Worm (Caenorhabditis elegans) whole organism, young adult: Measurements from ENCODE around the gene F56C9.3.
A peak's percentile ranks its signal among the peaks of the same experiment; 100 is the strongest.

Experiments
- B0035.1 ChIP-seq: sonication (generic microtip); optimal IDR thresholded peaks from 2 replicates; lab custom pipeline; 2016; ENCODE audit warnings: missing genetic modification characterization, mild to moderate bottlenecking, missing compliant biosample characterization, missing genotype, missing genetic modification reagents
- C17E4.6 ChIP-seq: fragments of 200-800 bp; sonication (Bioruptor generic); IDR thresholded peaks from 2 replicates; pipeline ENCODE4 v1.3.6; 2022; ENCODE audit warnings: missing genetic modification reagents, missing genetic modification characterization, missing compliant biosample characterization
- F10E7.11 ChIP-seq: sonication (generic microtip); optimal IDR thresholded peaks from 2 replicates; lab custom pipeline; 2017; ENCODE audit warnings: mild to moderate bottlenecking, missing genetic modification characterization, moderate library complexity, missing compliant biosample characterization
- F22D6.2 ChIP-seq: sonication (generic microtip); optimal IDR thresholded peaks from 2 replicates; lab custom pipeline; 2016; ENCODE audit warnings: mild to moderate bottlenecking, missing genetic modification characterization, missing compliant biosample characterization
- F52B5.7 ChIP-seq: sonication (generic microtip); optimal IDR thresholded peaks from 2 replicates; lab custom pipeline; 2016; ENCODE audit warnings: mild to moderate bottlenecking, missing genetic modification characterization, missing compliant biosample characterization
- K11D2.4 ChIP-seq: fragments of 200-800 bp; sonication (Bioruptor generic); IDR thresholded peaks from 2 replicates; pipeline ENCODE4 v1.3.6; 2022; ENCODE audit warnings: missing genetic modification reagents, missing genetic modification characterization, missing compliant biosample characterization
- T07F8.4 ChIP-seq: sonication (generic microtip); optimal IDR thresholded peaks from 2 replicates; lab custom pipeline; 2016; ENCODE audit warnings: mild to moderate bottlenecking, missing genetic modification characterization, moderate library complexity, missing compliant biosample characterization
- Y79H2A.3 ChIP-seq: fragments of 200-800 bp; sonication (Bioruptor generic); conservative IDR thresholded peaks from 2 replicates; pipeline ENCODE4 v1.3.6; 2022; ENCODE audit warnings: missing genetic modification reagents, missing genetic modification characterization, missing compliant biosample characterization
- ama-1 ChIP-seq, 3 experiments: fragments of 150-350 bp in 1 of 3; sonication (generic microtip) in 2 of 3; optimal IDR thresholded peaks; 2 replicates each; lab custom pipeline; 2014 to 2018; ENCODE audit warnings: missing biosample characterization in 2 of 3, missing genetic modification characterization in 2 of 3, missing genetic modification reagents in 2 of 3
- attf-3 ChIP-seq: fragments of 200-800 bp; sonication (Bioruptor generic); conservative IDR thresholded peaks from 2 replicates; pipeline ENCODE4 v1.3.6; 2022; ENCODE audit warnings: missing genetic modification reagents, missing genetic modification characterization, missing compliant biosample characterization
- attf-6 ChIP-seq: fragments of 200-800 bp; sonication (Bioruptor generic); IDR thresholded peaks from 2 replicates; pipeline ENCODE4 v1.3.6; 2022; ENCODE audit warnings: missing genetic modification reagents, missing genetic modification characterization, missing compliant biosample characterization
- cebp-1 ChIP-seq, 2 experiments: fragments of 200-800 bp in 1 of 2; sonication (Bioruptor generic) in 1 of 2; sonication (generic microtip) in 1 of 2; IDR thresholded peaks in 1 of 2; optimal IDR thresholded peaks in 1 of 2; 2 replicates each; pipeline versions ENCODE4 v1.3.6 to Lab custom; 2017 to 2022; ENCODE audit warnings: missing compliant biosample characterization in 2 of 2, missing genetic modification characterization in 2 of 2, mild to moderate bottlenecking in 1 of 2, missing genetic modification reagents in 1 of 2, moderate library complexity in 1 of 2
- ceh-58 ChIP-seq: fragments of 200-800 bp; sonication (Bioruptor generic); IDR thresholded peaks from 2 replicates; pipeline ENCODE4 v1.3.6; 2022; ENCODE audit warnings: missing genetic modification characterization, missing compliant biosample characterization
- ceh-79 ChIP-seq: sonication (generic microtip); optimal IDR thresholded peaks from 2 replicates; lab custom pipeline; 2017; ENCODE audit warnings: mild to moderate bottlenecking, missing genetic modification characterization, missing compliant biosample characterization
- chd-7 ChIP-seq: sonication (generic microtip); optimal IDR thresholded peaks from 2 replicates; lab custom pipeline; 2016; ENCODE audit warnings: mild to moderate bottlenecking, missing genetic modification characterization, moderate library complexity, missing compliant biosample characterization
- egl-18 ChIP-seq: fragments of 200-800 bp; sonication (Bioruptor generic); IDR thresholded peaks from 2 replicates; pipeline ENCODE4 v1.3.6; 2022; ENCODE audit warnings: missing genetic modification reagents, missing genetic modification characterization, missing compliant biosample characterization
- gei-17 ChIP-seq: fragments of 200-800 bp; sonication (Bioruptor generic); optimal IDR thresholded peaks from 2 replicates; lab custom pipeline; 2018; ENCODE audit warnings: mild to moderate bottlenecking, missing genetic modification characterization, missing compliant biosample characterization
- him-1 ChIP-seq: sonication (generic microtip); optimal IDR thresholded peaks from 2 replicates; lab custom pipeline; 2016; ENCODE audit warnings: missing genotype, missing genetic modification reagents, missing genetic modification characterization, missing compliant biosample characterization
- hmg-1.2 ChIP-seq: fragments of 200-800 bp; sonication (Bioruptor generic); IDR thresholded peaks from 2 replicates; pipeline ENCODE4 v1.3.6; 2022; ENCODE audit warnings: missing genetic modification reagents, missing genetic modification characterization, missing compliant biosample characterization
- hsf-1 ChIP-seq: fragments of 200-800 bp; sonication (Bioruptor generic); IDR thresholded peaks from 2 replicates; pipeline ENCODE4 v1.3.6; 2022; ENCODE audit warnings: missing genetic modification reagents, missing genetic modification characterization, missing compliant biosample characterization
- lag-1 ChIP-seq: fragments of 200-800 bp; sonication (Bioruptor generic); IDR thresholded peaks from 2 replicates; pipeline ENCODE4 v1.3.6; 2022; ENCODE audit warnings: missing genetic modification reagents, missing genetic modification characterization, missing compliant biosample characterization
- let-526 ChIP-seq: fragments of 200-800 bp; sonication (Bioruptor generic); IDR thresholded peaks from 2 replicates; pipeline ENCODE4 v1.3.6; 2022; ENCODE audit warnings: missing genetic modification reagents, missing genetic modification characterization, missing compliant biosample characterization
- lin-26 ChIP-seq: fragments of 200-800 bp; sonication (Bioruptor generic); IDR thresholded peaks from 2 replicates; pipeline ENCODE4 v1.3.6; 2022; ENCODE audit warnings: missing genetic modification reagents, missing genetic modification characterization, missing compliant biosample characterization
- lin-40 ChIP-seq: sonication (generic microtip); optimal IDR thresholded peaks from 2 replicates; lab custom pipeline; 2016; ENCODE audit warnings: missing genetic modification characterization, mild to moderate bottlenecking, missing compliant biosample characterization, missing genotype, missing genetic modification reagents
- lir-1 ChIP-seq: fragments of 200-800 bp; sonication (Bioruptor generic); conservative IDR thresholded peaks from 2 replicates; pipeline ENCODE4 v1.3.6; 2022; ENCODE audit warnings: missing genetic modification reagents, missing genetic modification characterization, missing compliant biosample characterization
- madf-10 ChIP-seq: sonication (generic microtip); optimal IDR thresholded peaks from 2 replicates; lab custom pipeline; 2016; ENCODE audit warnings: mild to moderate bottlenecking, missing genetic modification characterization, missing compliant biosample characterization
- madf-6 ChIP-seq: fragments of 200-800 bp; sonication (Bioruptor generic); IDR thresholded peaks from 2 replicates; pipeline ENCODE4 v1.3.6; 2022; ENCODE audit warnings: missing genetic modification reagents, missing genetic modification characterization, missing compliant biosample characterization
- madf-8 ChIP-seq: fragments of 200-800 bp; sonication (Bioruptor generic); conservative IDR thresholded peaks from 2 replicates; pipeline ENCODE4 v1.3.6; 2022; ENCODE audit warnings: missing genetic modification reagents, missing genetic modification characterization, missing compliant biosample characterization
- nfya-1 ChIP-seq: sonication (generic microtip); optimal IDR thresholded peaks from 2 replicates; lab custom pipeline; 2017; ENCODE audit warnings: antibody characterized with exemption, missing compliant biosample characterization, missing genetic modification characterization, borderline replicate concordance; ENCODE audit not compliant: insufficient read depth
- nfya-2 ChIP-seq: fragments of 200-800 bp; sonication (Bioruptor generic); IDR thresholded peaks from 2 replicates; pipeline ENCODE4 v1.3.6; 2022; ENCODE audit warnings: missing genetic modification reagents, missing genetic modification characterization, missing compliant biosample characterization
- nhr-27 ChIP-seq: fragments of 200-800 bp; sonication (Bioruptor generic); optimal IDR thresholded peaks from 2 replicates; lab custom pipeline; 2018; ENCODE audit warnings: mild to moderate bottlenecking, missing genetic modification characterization, moderate library complexity, missing compliant biosample characterization
- somi-1 ChIP-seq: fragments of 200-800 bp; sonication (Bioruptor generic); optimal IDR thresholded peaks from 2 replicates; lab custom pipeline; 2018; ENCODE audit warnings: mild to moderate bottlenecking, missing genetic modification characterization, missing compliant biosample characterization
- ztf-26 ChIP-seq: sonication (generic microtip); optimal IDR thresholded peaks from 2 replicates; lab custom pipeline; 2017; ENCODE audit warnings: missing genetic modification characterization, missing compliant biosample characterization
- ztf-6 ChIP-seq: fragments of 200-800 bp; sonication (Bioruptor generic); IDR thresholded peaks from 2 replicates; pipeline ENCODE4 v1.3.6; 2022; ENCODE audit warnings: missing genetic modification reagents, missing genetic modification characterization, missing compliant biosample characterization

F56C9.3 gene

ce11 chrIII:7304961-7305648 is 6.0 kb upstream of the F56C9.3 start:
- TF ChIP-seq attf-3 (GFP tag; lab: Robert Waterston, UW) (no peak), K11D2.4 (peak; percentile 47; the same call in 1 of the 2 replicates), lag-1 (GFP tag; lab: Robert Waterston, UW) (no peak), lin-40 (peak; percentile 14), ztf-26 (tag; lab: Kevin White, UChicago) (peak; percentile 74), nhr-27 (tag; lab: Kevin White, UChicago) (no peak), egl-18 (GFP tag; lab: Robert Waterston, UW) (no peak), B0035.1 (tag; lab: Kevin White, UChicago) (no peak)

DNA sequence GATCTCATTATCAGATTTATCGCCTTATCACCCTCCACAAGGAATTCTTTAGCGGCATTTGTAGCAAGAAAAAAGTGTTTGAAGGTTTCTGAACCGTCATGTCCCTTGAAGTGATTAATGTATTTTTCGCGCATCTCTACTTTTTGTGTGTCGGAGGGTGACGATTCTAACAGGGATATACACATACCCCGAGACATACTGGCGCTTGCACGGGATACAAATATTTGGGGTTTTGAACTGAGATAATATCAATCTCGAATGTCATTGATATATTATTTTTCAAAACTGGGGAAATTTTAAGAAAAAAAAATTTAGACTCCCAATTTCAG is 5.5 kb upstream of the F56C9.3 start:
- no peak for TF ChIP-seq hmg-1.2 (GFP tag; lab: Robert Waterston, UW)
- no peak for TF ChIP-seq lir-1 (GFP tag; lab: Robert Waterston, UW)
- no peak for TF ChIP-seq C17E4.6 (GFP tag; lab: Robert Waterston, UW)
- TF ChIP-seq F22D6.2: no peak
- no peak for TF ChIP-seq Y79H2A.3
- no peak for TF ChIP-seq attf-6 (GFP tag; lab: Robert Waterston, UW)
- no peak for TF ChIP-seq ceh-58 (GFP tag; lab: Robert Waterston, UW)
- TF ChIP-seq gei-17 (GFP tag; lab: Kevin White, UChicago): no peak
- no peak for TF ChIP-seq nfya-2 (GFP tag; lab: Robert Waterston, UW)
- no peak for TF ChIP-seq chd-7 (tag; lab: Kevin White, UChicago)
- no peak for TF ChIP-seq nfya-1

DNA sequence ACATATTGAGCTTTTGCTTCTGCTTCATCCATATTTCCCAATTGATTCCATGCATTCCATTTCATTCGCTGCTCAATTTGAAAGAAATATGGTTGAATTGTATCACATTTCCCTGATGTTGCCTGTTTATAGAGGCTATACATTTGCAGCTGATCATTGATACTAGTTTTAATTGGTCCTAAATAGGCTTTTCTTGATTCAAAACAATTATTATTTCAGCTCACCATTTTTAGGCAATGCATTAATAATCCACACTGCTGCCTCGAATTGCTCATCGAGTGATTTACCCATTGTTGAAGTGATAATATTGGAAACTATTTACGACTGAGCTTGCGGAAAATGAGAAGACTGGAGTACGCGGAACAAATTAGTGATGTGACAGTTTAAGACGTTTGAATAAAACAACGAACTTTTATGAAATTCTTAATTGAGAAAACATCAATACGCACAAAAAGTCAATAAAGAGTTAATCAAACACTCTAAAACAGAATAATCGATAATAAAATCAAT is 2.4 kb upstream of the F56C9.3 start, which contains the start of gene acbp-4:
Gene acbp-4 (minus strand): TSS at position 510 of the 510 bp plus-strand sequence.
- TF ChIP-seq F10E7.11 (tag; lab: Kevin White, UChicago) (no peak), Y79H2A.3 (no peak), madf-10 (no peak), cebp-1 (GFP tag; IDR thresholded peaks at IDR 0.05; lab: Robert Waterston, UW) (no peak), cebp-1 (tag; optimal IDR thresholded peaks at IDR 0.05; lab: Kevin White, UChicago) (no peak), madf-8 (GFP tag; lab: Robert Waterston, UW) (no peak), ceh-79 (no peak), F52B5.7 (peak; percentile 11), attf-3 (GFP tag; lab: Robert Waterston, UW) (no peak), him-1 (peak; percentile 97), let-526 (GFP tag; lab: Robert Waterston, UW) (no peak), T07F8.4 (no peak), lin-26 (GFP tag; lab: Robert Waterston, UW) (0 out of 2 replicates have a peak, but pooled peaks have one; percentile 35), lir-1 (GFP tag; lab: Robert Waterston, UW) (no peak), madf-6 (GFP tag; lab: Robert Waterston, UW) (peak; percentile 40; the same call in 1 of the 2 replicates), ztf-6 (GFP tag; lab: Robert Waterston, UW) (no peak), hsf-1 (GFP tag; lab: Robert Waterston, UW) (peak; percentile 52; the same call in 1 of the 2 replicates), attf-6 (GFP tag; lab: Robert Waterston, UW) (0 out of 2 replicates have a peak, but pooled peaks have one; percentile 14), somi-1 (GFP tag; lab: Kevin White, UChicago) (no peak), ama-1 (optimal IDR thresholded peaks at IDR 0.05; lab: Kevin White, UChicago) (no peak), ama-1 (GFP tag; optimal IDR thresholded peaks at IDR 0.05; lab: Kevin White, UChicago) (no peak)
